Worm (Caenorhabditis elegans) whole organism, young adult: ENCODE measurements around the gene F52G3.8.

ENCODE experiments used
- B0035.1 ChIP-seq: sonication (generic microtip); optimal IDR thresholded peaks from 2 replicates; lab custom pipeline; 2016; ENCODE audit warnings: missing genetic modification characterization, mild to moderate bottlenecking, missing compliant biosample characterization, missing genotype, missing genetic modification reagents
- D2030.7 ChIP-seq: fragments of 200-800 bp; sonication (Bioruptor generic); IDR thresholded peaks from 2 replicates; pipeline ENCODE4 v1.3.6; 2022; ENCODE audit warnings: missing genetic modification reagents, missing genetic modification characterization, missing compliant biosample characterization
- F10E7.11 ChIP-seq: sonication (generic microtip); optimal IDR thresholded peaks from 2 replicates; lab custom pipeline; 2017; ENCODE audit warnings: mild to moderate bottlenecking, missing genetic modification characterization, moderate library complexity, missing compliant biosample characterization
- F22D6.2 ChIP-seq: sonication (generic microtip); optimal IDR thresholded peaks from 2 replicates; lab custom pipeline; 2016; ENCODE audit warnings: mild to moderate bottlenecking, missing genetic modification characterization, missing compliant biosample characterization
- F37B4.10 ChIP-seq: fragments of 200-800 bp; sonication (Bioruptor generic); IDR thresholded peaks from 2 replicates; pipeline ENCODE4 v1.3.6; 2022; ENCODE audit warnings: missing genetic modification characterization, missing compliant biosample characterization
- F39B2.1 ChIP-seq: fragments of 200-800 bp; sonication (Bioruptor generic); IDR thresholded peaks from 2 replicates; pipeline ENCODE4 v1.3.6; 2022; ENCODE audit warnings: missing genetic modification reagents, missing genetic modification characterization, missing compliant biosample characterization
- F57A8.1 ChIP-seq: fragments of 200-800 bp; sonication (Bioruptor generic); optimal IDR thresholded peaks from 2 replicates; lab custom pipeline; 2018; ENCODE audit warnings: mild to moderate bottlenecking, missing genetic modification characterization, moderate library complexity, missing compliant biosample characterization
- Y56A3A.18 ChIP-seq: fragments of 200-800 bp; sonication (Bioruptor generic); IDR thresholded peaks from 2 replicates; pipeline ENCODE4 v1.3.6; 2022; ENCODE audit warnings: missing genetic modification reagents, missing genetic modification characterization, missing compliant biosample characterization
- Y79H2A.3 ChIP-seq: fragments of 200-800 bp; sonication (Bioruptor generic); conservative IDR thresholded peaks from 2 replicates; pipeline ENCODE4 v1.3.6; 2022; ENCODE audit warnings: missing genetic modification reagents, missing genetic modification characterization, missing compliant biosample characterization
- aptf-2 ChIP-seq: fragments of 200-800 bp; sonication (Bioruptor generic); conservative IDR thresholded peaks from 2 replicates; pipeline ENCODE4 v1.3.6; 2022; ENCODE audit warnings: missing genetic modification reagents, missing genetic modification characterization, missing compliant biosample characterization
- aptf-3 ChIP-seq: fragments of 200-800 bp; sonication (Bioruptor generic); IDR thresholded peaks from 2 replicates; pipeline ENCODE4 v1.3.6; 2022; ENCODE audit warnings: missing genetic modification characterization, missing compliant biosample characterization
- atf-7 ChIP-seq: sonication (generic microtip); optimal IDR thresholded peaks from 2 replicates; lab custom pipeline; 2017; ENCODE audit warnings: mild to moderate bottlenecking, missing genetic modification characterization, missing compliant biosample characterization
- attf-3 ChIP-seq: fragments of 200-800 bp; sonication (Bioruptor generic); conservative IDR thresholded peaks from 2 replicates; pipeline ENCODE4 v1.3.6; 2022; ENCODE audit warnings: missing genetic modification reagents, missing genetic modification characterization, missing compliant biosample characterization
- attf-5 ChIP-seq: fragments of 200-800 bp; sonication (Bioruptor generic); optimal IDR thresholded peaks from 2 replicates; lab custom pipeline; 2018; ENCODE audit warnings: mild to moderate bottlenecking, missing genetic modification characterization, missing compliant biosample characterization
- bed-2 ChIP-seq: fragments of 200-800 bp; sonication (Bioruptor generic); IDR thresholded peaks from 2 replicates; pipeline ENCODE4 v1.3.6; 2022; ENCODE audit warnings: missing genetic modification reagents, missing genetic modification characterization, missing compliant biosample characterization
- ccch-3 ChIP-seq: fragments of 200-800 bp; sonication (Bioruptor generic); optimal IDR thresholded peaks from 2 replicates; lab custom pipeline; 2018; ENCODE audit warnings: mild to moderate bottlenecking, missing genetic modification characterization, missing compliant biosample characterization
- cebp-2 ChIP-seq: fragments of 200-800 bp; sonication (Bioruptor generic); IDR thresholded peaks from 2 replicates; pipeline ENCODE4 v1.3.6; 2022; ENCODE audit warnings: missing genetic modification characterization, missing compliant biosample characterization
- ceh-100 ChIP-seq: fragments of 200-800 bp; sonication (Bioruptor generic); IDR thresholded peaks from 2 replicates; pipeline ENCODE4 v1.3.6; 2022; ENCODE audit warnings: missing genetic modification reagents, missing genetic modification characterization, missing compliant biosample characterization
- ceh-40 ChIP-seq: fragments of 200-800 bp; sonication (Bioruptor generic); IDR thresholded peaks from 2 replicates; pipeline ENCODE4 v1.3.6; 2022; ENCODE audit warnings: missing genetic modification characterization, missing compliant biosample characterization
- dpff-1 ChIP-seq: sonication (generic microtip); optimal IDR thresholded peaks from 2 replicates; lab custom pipeline; 2017; ENCODE audit warnings: mild to moderate bottlenecking, missing genetic modification characterization, missing compliant biosample characterization
- efl-1 ChIP-seq: fragments of 150-350 bp; optimal IDR thresholded peaks from 2 replicates; lab custom pipeline; 2014; ENCODE audit warnings: missing biosample characterization, missing genetic modification reagents, missing genetic modification characterization
- egrh-3 ChIP-seq: fragments of 200-800 bp; sonication (Bioruptor generic); IDR thresholded peaks from 2 replicates; pipeline ENCODE4 v1.3.6; 2022; ENCODE audit warnings: missing genetic modification reagents, missing genetic modification characterization, missing compliant biosample characterization
- ets-4 ChIP-seq: fragments of 200-800 bp; sonication (Bioruptor generic); optimal IDR thresholded peaks from 2 replicates; lab custom pipeline; 2018; ENCODE audit warnings: mild to moderate bottlenecking, missing genetic modification characterization, missing compliant biosample characterization
- gei-17 ChIP-seq: fragments of 200-800 bp; sonication (Bioruptor generic); optimal IDR thresholded peaks from 2 replicates; lab custom pipeline; 2018; ENCODE audit warnings: mild to moderate bottlenecking, missing genetic modification characterization, missing compliant biosample characterization
- him-1 ChIP-seq: sonication (generic microtip); optimal IDR thresholded peaks from 2 replicates; lab custom pipeline; 2016; ENCODE audit warnings: missing genotype, missing genetic modification reagents, missing genetic modification characterization, missing compliant biosample characterization
- hmg-1.2 ChIP-seq: fragments of 200-800 bp; sonication (Bioruptor generic); IDR thresholded peaks from 2 replicates; pipeline ENCODE4 v1.3.6; 2022; ENCODE audit warnings: missing genetic modification reagents, missing genetic modification characterization, missing compliant biosample characterization
- hmg-20 ChIP-seq: fragments of 200-800 bp; sonication (Bioruptor generic); IDR thresholded peaks from 2 replicates; pipeline ENCODE4 v1.3.6; 2022; ENCODE audit warnings: missing genetic modification reagents, missing genetic modification characterization, missing compliant biosample characterization
- lag-1 ChIP-seq: fragments of 200-800 bp; sonication (Bioruptor generic); IDR thresholded peaks from 2 replicates; pipeline ENCODE4 v1.3.6; 2022; ENCODE audit warnings: missing genetic modification reagents, missing genetic modification characterization, missing compliant biosample characterization
- lin-26 ChIP-seq: fragments of 200-800 bp; sonication (Bioruptor generic); IDR thresholded peaks from 2 replicates; pipeline ENCODE4 v1.3.6; 2022; ENCODE audit warnings: missing genetic modification reagents, missing genetic modification characterization, missing compliant biosample characterization
- lin-35 ChIP-seq, 3 experiments: fragments of 150-350 bp in 2 of 3; sonication (generic microtip) in 1 of 3; optimal IDR thresholded peaks; 2 replicates each; lab custom pipeline; 2014 to 2018; ENCODE audit warnings: missing biosample characterization in 3 of 3, missing genetic modification characterization in 3 of 3, missing genetic modification reagents in 3 of 3
- lsy-27 ChIP-seq: sonication (generic microtip); optimal IDR thresholded peaks from 2 replicates; lab custom pipeline; 2017; ENCODE audit warnings: missing genetic modification characterization, mild to moderate bottlenecking, missing compliant biosample characterization, antibody characterized with exemption, missing genotype, borderline replicate concordance; ENCODE audit not compliant: insufficient read depth
- madf-10 ChIP-seq: sonication (generic microtip); optimal IDR thresholded peaks from 2 replicates; lab custom pipeline; 2016; ENCODE audit warnings: mild to moderate bottlenecking, missing genetic modification characterization, missing compliant biosample characterization
- nfyb-1 ChIP-seq: fragments of 200-800 bp; sonication (Bioruptor generic); IDR thresholded peaks from 2 replicates; pipeline ENCODE4 v1.3.6; 2022; ENCODE audit warnings: missing genetic modification reagents, missing genetic modification characterization, missing compliant biosample characterization
- nhr-27 ChIP-seq: fragments of 200-800 bp; sonication (Bioruptor generic); optimal IDR thresholded peaks from 2 replicates; lab custom pipeline; 2018; ENCODE audit warnings: mild to moderate bottlenecking, missing genetic modification characterization, moderate library complexity, missing compliant biosample characterization
- nhr-80 ChIP-seq: sonication (generic microtip); optimal IDR thresholded peaks from 2 replicates; lab custom pipeline; 2016; ENCODE audit warnings: missing genetic modification characterization, missing compliant biosample characterization
- nhr-90 ChIP-seq: sonication (generic microtip); optimal IDR thresholded peaks from 2 replicates; lab custom pipeline; 2016; ENCODE audit warnings: missing genotype, mild to moderate bottlenecking, missing genetic modification characterization, missing compliant biosample characterization
- pbrm-1 ChIP-seq: fragments of 200-800 bp; sonication (Bioruptor generic); IDR thresholded peaks from 2 replicates; pipeline ENCODE4 v1.3.6; 2022; ENCODE audit warnings: missing genetic modification reagents, missing genetic modification characterization, missing compliant biosample characterization
- rcor-1 ChIP-seq: fragments of 200-800 bp; sonication (Bioruptor generic); IDR thresholded peaks from 2 replicates; pipeline ENCODE4 v1.3.6; 2022; ENCODE audit warnings: missing genetic modification reagents, missing genetic modification characterization, missing compliant biosample characterization
- rec-8 ChIP-seq, 2 experiments: sonication (generic microtip); optimal IDR thresholded peaks; 2 replicates each; lab custom pipeline; 2016; ENCODE audit warnings: mild to moderate bottlenecking in 2 of 2, missing genetic modification characterization in 2 of 2, missing genetic modification reagents in 2 of 2, missing genotype in 2 of 2, missing biosample characterization in 1 of 2, missing compliant biosample characterization in 1 of 2, moderate library complexity in 1 of 2
- repo-1 ChIP-seq: sonication (generic microtip); optimal IDR thresholded peaks from 2 replicates; lab custom pipeline; 2017; ENCODE audit warnings: mild to moderate bottlenecking, missing genetic modification characterization, missing compliant biosample characterization
- snpc-1.3 ChIP-seq: sonication (generic microtip); optimal IDR thresholded peaks from 2 replicates; lab custom pipeline; 2017; ENCODE audit warnings: missing genetic modification characterization, mild to moderate bottlenecking, missing compliant biosample characterization, antibody characterized with exemption, moderate library complexity, missing genotype, missing genetic modification reagents; ENCODE audit not compliant: insufficient read depth
- snpc-3.4 ChIP-seq: sonication (generic microtip); optimal IDR thresholded peaks from 2 replicates; lab custom pipeline; 2017; ENCODE audit warnings: missing genetic modification characterization, mild to moderate bottlenecking, missing compliant biosample characterization, antibody characterized with exemption, moderate library complexity, missing genotype, missing genetic modification reagents
- tbp1 ChIP-seq: fragments of 200-800 bp; sonication (Bioruptor generic); optimal IDR thresholded peaks from 2 replicates; lab custom pipeline; 2018; ENCODE audit warnings: mild to moderate bottlenecking, missing genetic modification characterization, missing compliant biosample characterization
- unc-130 ChIP-seq: sonication (generic microtip); optimal IDR thresholded peaks from 2 replicates; lab custom pipeline; 2016; ENCODE audit warnings: missing genetic modification reagents, missing genetic modification characterization, missing compliant biosample characterization
- unc-62 ChIP-seq: fragments of 150-350 bp; optimal IDR thresholded peaks from 2 replicates; lab custom pipeline; 2014; ENCODE audit warnings: missing biosample characterization, missing genetic modification reagents, missing genetic modification characterization
- xnd-1 ChIP-seq: sonication (generic microtip); optimal IDR thresholded peaks from 2 replicates; lab custom pipeline; 2016; ENCODE audit warnings: missing genotype, missing genetic modification reagents, missing genetic modification characterization, missing compliant biosample characterization
- zim-3 ChIP-seq: sonication (generic microtip); optimal IDR thresholded peaks from 2 replicates; lab custom pipeline; 2017; ENCODE audit warnings: mild to moderate bottlenecking, missing genetic modification characterization, moderate library complexity, missing compliant biosample characterization
- ztf-18 ChIP-seq: sonication (generic microtip); optimal IDR thresholded peaks from 2 replicates; lab custom pipeline; 2016; ENCODE audit warnings: missing genotype, mild to moderate bottlenecking, missing genetic modification characterization, missing compliant biosample characterization
- ztf-28 ChIP-seq: fragments of 200-800 bp; sonication (Bioruptor generic); IDR thresholded peaks from 2 replicates; pipeline ENCODE4 v1.3.6; 2022; ENCODE audit warnings: missing genetic modification reagents, missing genetic modification characterization, missing compliant biosample characterization

Gene F52G3.8

DNA sequence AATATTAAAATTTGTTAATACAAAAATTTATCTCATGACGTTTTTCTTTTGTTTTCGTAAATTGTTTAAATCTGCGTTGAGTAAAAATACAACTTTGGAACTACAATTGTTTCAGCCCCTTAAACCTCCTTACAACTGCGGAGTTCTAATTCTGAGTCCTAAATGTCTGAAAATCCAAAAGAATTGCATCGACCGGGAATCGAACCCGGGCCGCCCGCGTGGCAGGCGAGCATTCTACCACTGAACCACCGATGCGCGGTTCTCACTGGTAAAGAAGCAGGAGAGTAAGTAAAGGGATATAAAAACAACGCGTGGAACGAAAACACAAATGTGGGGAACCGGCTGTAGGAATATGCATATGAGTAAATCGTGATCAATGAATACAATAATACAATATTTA lies 24.7 kb downstream of the F52G3.8 start (continued):
- TF ChIP-seq xnd-1 (tag; lab: Kevin White, UChicago) (no peak), hmg-1.2 (GFP tag; lab: Robert Waterston, UW) (peak; percentile 73), Y79H2A.3 (GFP tag; lab: Robert Waterston, UW) (no peak), lsy-27 (tag; lab: Kevin White, UChicago) (no peak), nhr-80 (tag; lab: Kevin White, UChicago) (peak; percentile 9), gei-17 (GFP tag; lab: Kevin White, UChicago) (no peak), ztf-28 (GFP tag; lab: Robert Waterston, UW) (0 out of 2 replicates have a peak, but pooled peaks have one; percentile 65), nhr-90 (peak; percentile 68), him-1 (tag; lab: Kevin White, UChicago) (peak; percentile 77), rcor-1 (GFP tag; lab: Robert Waterston, UW) (0 out of 2 replicates have a peak, but pooled peaks have one; percentile 48), ceh-100 (GFP tag; lab: Robert Waterston, UW) (no peak), unc-62 (no peak), tbp1 (GFP tag; lab: Kevin White, UChicago) (peak; percentile 92), hmg-20 (GFP tag; lab: Robert Waterston, UW) (peak; percentile 38; the same call in 1 of the 2 replicates), F37B4.10 (GFP tag; lab: Robert Waterston, UW) (no peak), egrh-3 (0 out of 2 replicates have a peak, but pooled peaks have one; percentile 27), rec-8 (tag; optimal IDR thresholded peaks at IDR 0.05; lab: Kevin White, UChicago) (no peak), B0035.1 (tag; lab: Kevin White, UChicago) (no peak), aptf-3 (GFP tag; lab: Robert Waterston, UW) (no peak), F10E7.11 (tag; lab: Kevin White, UChicago) (no peak), F22D6.2 (no peak), Y56A3A.18 (peak; percentile 67; the same call in 1 of the 2 replicates), attf-5 (GFP tag; lab: Kevin White, UChicago) (peak; percentile 36), ztf-18 (tag; lab: Kevin White, UChicago) (no peak), nhr-27 (no peak), snpc-1.3 (peak; percentile 50), zim-3 (tag; lab: Kevin White, UChicago) (peak; percentile 82), D2030.7 (peak; percentile 79), F39B2.1 (no peak), ets-4 (GFP tag; lab: Kevin White, UChicago) (no peak), pbrm-1 (GFP tag; lab: Robert Waterston, UW) (peak; percentile 82; the same call in 1 of the 2 replicates), unc-130 (GFP tag; lab: Kevin White, UChicago) (peak; percentile 6), madf-10 (tag; lab: Kevin White, UChicago) (no peak), repo-1 (tag; lab: Kevin White, UChicago) (peak; percentile 0), dpff-1 (tag; lab: Kevin White, UChicago) (no peak), F57A8.1 (no peak), aptf-2 (GFP tag; lab: Robert Waterston, UW) (no peak), ceh-40 (no peak), bed-2 (no peak), cebp-2 (GFP tag; lab: Robert Waterston, UW) (no peak), attf-3 (GFP tag; lab: Robert Waterston, UW) (no peak), ccch-3 (GFP tag; lab: Kevin White, UChicago) (no peak), snpc-3.4 (tag; lab: Kevin White, UChicago) (peak; percentile 37), efl-1 (no peak), lag-1 (no peak), lin-35 (GFP tag; optimal IDR thresholded peaks at IDR 0.05; lab: Kevin White, UChicago) (no peak), atf-7 (peak; percentile 9), lin-26 (peak; percentile 87), nfyb-1 (GFP tag; lab: Robert Waterston, UW) (no peak)
